Worm (Caenorhabditis elegans) whole organism, L3 larva: ENCODE data around the gene bath-41.

Experiments
- ZK546.5 ChIP-seq: sonication (generic microtip); optimal IDR thresholded peaks from 2 replicates; lab custom pipeline; 2017; ENCODE audit warnings: missing biosample characterization, missing genetic modification characterization
- egl-27 ChIP-seq: sonication (generic microtip); optimal IDR thresholded peaks from 4 replicates; lab custom pipeline; 2017; ENCODE audit warnings: missing biosample characterization, missing genetic modification reagents, missing genetic modification characterization
- fos-1 ChIP-seq: fragments of 150-350 bp; optimal IDR thresholded peaks from 2 replicates; lab custom pipeline; 2014; ENCODE audit warnings: missing biosample characterization, missing genetic modification characterization
- lin-39 ChIP-seq: fragments of 150-350 bp; optimal IDR thresholded peaks from 2 replicates; lab custom pipeline; 2018; ENCODE audit warnings: missing biosample characterization, missing genetic modification reagents, missing genetic modification characterization
- nhr-76 ChIP-seq: fragments of 150-350 bp; sonication (generic microtip); optimal IDR thresholded peaks from 5 replicates; lab custom pipeline; 2014; ENCODE audit warnings: missing biosample characterization, missing genetic modification characterization
- pqm-1 ChIP-seq: fragments of 150-350 bp; optimal IDR thresholded peaks from 2 replicates; lab custom pipeline; 2017; ENCODE audit warnings: missing biosample characterization, missing genetic modification characterization, inconsistent platforms

ce11 chrIII:6675460-6675859 is 46.6 kb downstream of the bath-41 start, which contains the start of gene rbf-1:
- TF ChIP-seq egl-27 (tag; lab: Kevin White, UChicago) = no peak
- no peak for TF ChIP-seq ZK546.5
- no peak for TF ChIP-seq fos-1
- TF ChIP-seq nhr-76 (tag; lab: Kevin White, UChicago) = no peak
- no peak for TF ChIP-seq pqm-1
- TF ChIP-seq lin-39 (tag; lab: Kevin White, UChicago) = no peak
